Worm (Caenorhabditis elegans): ENCODE measurements around the gene C06G4.4.
A peak's percentile ranks its signal among the peaks of the same experiment; 100 is the strongest.

C06G4.4 gene

DNA sequence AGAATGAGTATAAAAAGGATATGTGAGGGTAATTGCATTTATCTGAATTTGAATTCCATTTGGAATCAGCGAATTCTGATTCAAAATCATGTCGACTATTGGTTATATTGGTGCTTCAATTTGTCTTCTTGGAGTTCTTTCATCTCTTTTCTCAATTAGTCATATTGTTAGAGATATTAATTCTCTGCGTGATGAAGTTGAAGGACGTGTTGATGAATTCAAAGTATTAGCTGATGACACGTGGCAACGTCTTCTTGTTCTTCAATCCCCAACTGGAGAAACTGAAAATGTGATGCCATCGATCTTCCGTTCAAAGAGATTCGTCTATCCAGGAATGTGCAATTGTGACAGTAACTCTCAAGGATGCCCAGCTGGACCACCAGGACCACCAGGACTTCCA, 28.8 kb downstream of the C06G4.4 start, which contains the start of gene col-90:
col-90 (plus strand) TSS at position 37 of the 400 bp plus-strand sequence.
- no peak for TF ChIP-seq php-3 (GFP tag; IDR thresholded peaks at IDR 0.05)
- TF ChIP-seq nhr-48 (tag; optimal IDR thresholded peaks at IDR 0.05): no peak
- no peak for TF ChIP-seq hif-1 (tag; optimal IDR thresholded peaks at IDR 0.05)
- no peak for TF ChIP-seq ceh-82 (tag; optimal IDR thresholded peaks at IDR 0.05)
- TF ChIP-seq dmd-8 (GFP tag; IDR thresholded peaks at IDR 0.05): no peak
- TF ChIP-seq T26A8.4 (GFP tag; IDR thresholded peaks at IDR 0.05): no peak
- no peak for TF ChIP-seq madf-9 (GFP tag; conservative IDR thresholded peaks at IDR 0.05)
- no peak for TF ChIP-seq snpc-1.2 (GFP tag; IDR thresholded peaks at IDR 0.05)
- TF ChIP-seq mes-2 (tag; optimal IDR thresholded peaks at IDR 0.05; ENCODE audit: poor library complexity, severe bottlenecking): no peak
- TF ChIP-seq lir-3 (tag; optimal IDR thresholded peaks at IDR 0.05): no peak
- TF ChIP-seq aha-1 (tag): peak; percentile 75
- no peak for TF ChIP-seq rbr-2 (tag; optimal IDR thresholded peaks at IDR 0.05)
- TF ChIP-seq attf-4 (tag; optimal IDR thresholded peaks at IDR 0.05): no peak
- no peak for TF ChIP-seq madf-5 (GFP tag; IDR thresholded peaks at IDR 0.05)
- TF ChIP-seq ama-1 (optimal IDR thresholded peaks at IDR 0.05): peak; percentile 1
- no peak for TF ChIP-seq nhr-41 (GFP tag; IDR thresholded peaks at IDR 0.05)

DNA sequence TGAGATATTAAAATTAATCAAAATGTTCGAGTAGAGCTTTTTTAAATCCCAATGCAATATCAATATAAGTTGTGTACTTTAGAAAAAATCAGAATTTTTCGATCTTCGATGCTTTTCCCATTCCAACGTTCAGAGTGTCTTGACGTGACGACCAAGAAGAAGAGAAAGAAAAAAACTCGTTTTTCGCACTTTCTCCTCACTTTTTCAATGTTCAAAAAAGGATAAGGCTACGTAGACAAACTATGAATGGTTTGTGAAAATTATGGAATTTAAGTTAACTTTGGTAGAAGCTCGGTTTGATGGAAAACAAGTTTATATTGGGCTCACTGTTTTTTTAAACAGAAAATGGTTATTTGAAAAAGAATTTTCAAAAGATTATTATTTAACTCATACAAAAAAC, 29.9 kb downstream of the C06G4.4 start:
- no peak for TF ChIP-seq ceh-82 (tag; optimal IDR thresholded peaks at IDR 0.05)
- no peak for TF ChIP-seq nhr-28 (tag; optimal IDR thresholded peaks at IDR 0.05)
- TF ChIP-seq F10B5.3 (tag; optimal IDR thresholded peaks at IDR 0.05): no peak
- TF ChIP-seq dve-1 (tag; optimal IDR thresholded peaks at IDR 0.05; ENCODE audit: insufficient read depth): no peak
- TF ChIP-seq daf-12 (tag; optimal IDR thresholded peaks at IDR 0.05): no peak
- TF ChIP-seq ama-1 (optimal IDR thresholded peaks at IDR 0.05): no peak
- TF ChIP-seq lir-3 (tag; optimal IDR thresholded peaks at IDR 0.05): no peak
- no peak for TF ChIP-seq rbr-2 (tag; optimal IDR thresholded peaks at IDR 0.05)
- no peak for TF ChIP-seq pha-4 (GFP tag; IDR thresholded peaks at IDR 0.05)
- no peak for TF ChIP-seq pha-4 (tag; optimal IDR thresholded peaks at IDR 0.05)

- peak; percentile 89 for TF ChIP-seq ztf-7 (tag; optimal IDR thresholded peaks at IDR 0.05)
- TF ChIP-seq snpc-4 (tag; optimal IDR thresholded peaks at IDR 0.05): no peak
- peak; percentile 21 for TF ChIP-seq pqm-1 (tag; optimal IDR thresholded peaks at IDR 0.05)
- no peak for TF ChIP-seq lin-39 (tag; optimal IDR thresholded peaks at IDR 0.05)
- no peak for TF ChIP-seq F10B5.3 (tag; optimal IDR thresholded peaks at IDR 0.05)
- TF ChIP-seq nhr-237 (tag; optimal IDR thresholded peaks at IDR 0.05): no peak
- TF ChIP-seq mxl-2 (GFP tag; conservative IDR thresholded peaks at IDR 0.05): no peak
- TF ChIP-seq T20F7.1 (GFP tag; optimal IDR thresholded peaks at IDR 0.05): no peak
- peak; percentile 40 for TF ChIP-seq mep-1 (tag; optimal IDR thresholded peaks at IDR 0.05)
- no peak for TF ChIP-seq lir-3 (tag; optimal IDR thresholded peaks at IDR 0.05)
- no peak for TF ChIP-seq daf-16 (GFP tag; optimal IDR thresholded peaks at IDR 0.05)
- peak; percentile 81 for TF ChIP-seq daf-16 (tag; optimal IDR thresholded peaks at IDR 0.05)
- TF ChIP-seq dve-1 (tag; optimal IDR thresholded peaks at IDR 0.05; ENCODE audit: insufficient read depth): peak; percentile 47
- no peak for TF ChIP-seq lin-29 (GFP tag; IDR thresholded peaks at IDR 0.05)
- TF ChIP-seq ceh-28 (tag; optimal IDR thresholded peaks at IDR 0.05): no peak
- no peak for TF ChIP-seq ceh-32 (tag; optimal IDR thresholded peaks at IDR 0.05; ENCODE audit: poor library complexity)
- no peak for TF ChIP-seq Y48G9A.11 (GFP tag; IDR thresholded peaks at IDR 0.05)
- TF ChIP-seq F37D6.2 (tag; optimal IDR thresholded peaks at IDR 0.05): no peak
- no peak for TF ChIP-seq F44E2.7 (GFP tag; IDR thresholded peaks at IDR 0.05)
- no peak for TF ChIP-seq ztf-11 (tag; optimal IDR thresholded peaks at IDR 0.05)
- no peak for TF ChIP-seq Y5F2A.4 (GFP tag; optimal IDR thresholded peaks at IDR 0.05)
- no peak for TF ChIP-seq tag-97 (GFP tag; IDR thresholded peaks at IDR 0.05)
- no peak for TF ChIP-seq madf-5 (GFP tag; IDR thresholded peaks at IDR 0.05)
- no peak for TF ChIP-seq mxl-3 (GFP tag; optimal IDR thresholded peaks at IDR 0.05)
Measured at ce11 chrIII:7946968-7947491, 30.6 kb downstream of the C06G4.4 start, which contains the start of gene gsto-1. TSS of gene gsto-1 (minus strand) at chrIII:7947018.

All from whole organism, L4 larva.